Worm (Caenorhabditis elegans) whole organism, L4 larva: Measurements from ENCODE around the gene npp-5.

Experiments used
- T20F7.1 ChIP-seq: fragments of 200-800 bp; sonication (Bioruptor generic); optimal IDR thresholded peaks from 2 replicates; lab custom pipeline; 2018; ENCODE audit warnings: mild to moderate bottlenecking, missing genetic modification characterization, missing compliant biosample characterization
- ZK337.2 ChIP-seq: fragments of 200-800 bp; sonication (Bioruptor generic); IDR thresholded peaks from 2 replicates; pipeline ENCODE4 v1.3.6; 2022; ENCODE audit warnings: missing genetic modification reagents, missing genetic modification characterization, missing compliant biosample characterization
- aha-1 ChIP-seq: fragments of 150-350 bp; peaks from one replicate; lab custom pipeline; 2014; ENCODE audit warnings: missing biosample characterization, missing genetic modification characterization
- ama-1 ChIP-seq: fragments of 150-350 bp; optimal IDR thresholded peaks from 2 replicates; lab custom pipeline; 2014; ENCODE audit warnings: inconsistent platforms, mixed read lengths
- arid-1 ChIP-seq: fragments of 200-800 bp; sonication (Bioruptor generic); conservative IDR thresholded peaks from 2 replicates; pipeline ENCODE4 v1.3.6; 2022; ENCODE audit warnings: missing genetic modification reagents, missing genetic modification characterization, missing compliant biosample characterization
- attf-4 ChIP-seq: sonication (generic microtip); optimal IDR thresholded peaks from 3 replicates; lab custom pipeline; 2017; ENCODE audit warnings: missing biosample characterization, missing genetic modification characterization
- ceh-28 ChIP-seq: fragments of 150-350 bp; optimal IDR thresholded peaks from 2 replicates; lab custom pipeline; 2014; ENCODE audit warnings: missing biosample characterization, missing genetic modification reagents, missing genetic modification characterization
- ces-1 ChIP-seq: fragments of 150-350 bp; sonication (generic microtip); optimal IDR thresholded peaks from 4 replicates; lab custom pipeline; 2014; ENCODE audit warnings: missing biosample characterization, missing genetic modification reagents, missing genetic modification characterization
- ctbp-1 ChIP-seq: fragments of 200-800 bp; sonication (Bioruptor generic); IDR thresholded peaks from 2 replicates; pipeline ENCODE4 v1.3.6; 2022; ENCODE audit warnings: missing genetic modification reagents, missing genetic modification characterization, missing compliant biosample characterization
- dmd-6 ChIP-seq: fragments of 200-800 bp; sonication (Bioruptor generic); IDR thresholded peaks from 2 replicates; pipeline ENCODE4 v1.3.6; 2022; ENCODE audit warnings: missing genetic modification reagents, missing genetic modification characterization, missing compliant biosample characterization
- dmd-8 ChIP-seq: fragments of 200-800 bp; sonication (Bioruptor generic); IDR thresholded peaks from 2 replicates; pipeline ENCODE4 v1.3.6; 2022; ENCODE audit warnings: missing genetic modification characterization, missing compliant biosample characterization
- egl-43 ChIP-seq: fragments of 200-800 bp; sonication (Bioruptor generic); IDR thresholded peaks from 2 replicates; pipeline ENCODE4 v1.3.6; 2022; ENCODE audit warnings: missing genetic modification reagents, missing genetic modification characterization, missing compliant biosample characterization
- fos-1 ChIP-seq: fragments of 150-350 bp; optimal IDR thresholded peaks from 2 replicates; lab custom pipeline; 2014; ENCODE audit warnings: missing biosample characterization, missing genetic modification characterization
- gei-8 ChIP-seq: fragments of 200-800 bp; sonication (Bioruptor generic); optimal IDR thresholded peaks from 2 replicates; lab custom pipeline; 2018; ENCODE audit warnings: mild to moderate bottlenecking, missing genetic modification characterization, missing compliant biosample characterization
- hlh-11 ChIP-seq: fragments of 200-800 bp; sonication (Bioruptor generic); optimal IDR thresholded peaks from 2 replicates; lab custom pipeline; 2018; ENCODE audit warnings: mild to moderate bottlenecking, missing genetic modification characterization, missing compliant biosample characterization
- hmg-1.1 ChIP-seq: fragments of 200-800 bp; sonication (Bioruptor generic); IDR thresholded peaks from 2 replicates; pipeline ENCODE4 v1.3.6; 2022; ENCODE audit warnings: missing genetic modification reagents, missing genetic modification characterization, missing compliant biosample characterization
- jun-1 ChIP-seq: fragments of 150-350 bp; optimal IDR thresholded peaks from 2 replicates; lab custom pipeline; 2014; ENCODE audit warnings: missing biosample characterization, missing genetic modification reagents, missing genetic modification characterization
- lim-7 ChIP-seq: fragments of 200-800 bp; sonication (Bioruptor generic); IDR thresholded peaks from 2 replicates; pipeline ENCODE4 v1.3.6; 2022; ENCODE audit warnings: missing genetic modification characterization, missing compliant biosample characterization
- lin-38 ChIP-seq: fragments of 200-800 bp; sonication (Bioruptor generic); IDR thresholded peaks from 2 replicates; pipeline ENCODE4 v1.3.6; 2022; ENCODE audit warnings: missing genetic modification reagents, missing genetic modification characterization, missing compliant biosample characterization
- lin-39 ChIP-seq: fragments of 150-350 bp; optimal IDR thresholded peaks from 2 replicates; lab custom pipeline; 2014; ENCODE audit warnings: missing biosample characterization, missing genetic modification reagents, missing genetic modification characterization
- lir-3 ChIP-seq: sonication (generic microtip); optimal IDR thresholded peaks from 2 replicates; lab custom pipeline; 2016; ENCODE audit warnings: mild to moderate bottlenecking, missing genetic modification characterization, missing compliant biosample characterization
- madf-5 ChIP-seq, 2 experiments: fragments of 200-800 bp; sonication (Bioruptor generic); IDR thresholded peaks; 2 replicates each; pipeline ENCODE4 v1.3.6; 2022; ENCODE audit warnings: missing compliant biosample characterization in 2 of 2, missing genetic modification characterization in 2 of 2
- mdt-29 ChIP-seq: fragments of 200-800 bp; sonication (Bioruptor generic); IDR thresholded peaks from 2 replicates; pipeline ENCODE4 v1.3.6; 2022; ENCODE audit warnings: missing genetic modification reagents, missing genetic modification characterization, missing compliant biosample characterization
- mxl-3 ChIP-seq: fragments of 200-800 bp; sonication (Bioruptor generic); optimal IDR thresholded peaks from 2 replicates; lab custom pipeline; 2018; ENCODE audit warnings: mild to moderate bottlenecking, missing genetic modification characterization, missing compliant biosample characterization
- nhr-10 ChIP-seq: fragments of 150-350 bp; optimal IDR thresholded peaks from 2 replicates; lab custom pipeline; 2014; ENCODE audit warnings: missing biosample characterization, missing genetic modification characterization
- nhr-237 ChIP-seq: sonication (generic microtip); optimal IDR thresholded peaks from 2 replicates; lab custom pipeline; 2017; ENCODE audit warnings: missing biosample characterization, missing genetic modification characterization
- nhr-28 ChIP-seq: fragments of 150-350 bp; optimal IDR thresholded peaks from 2 replicates; lab custom pipeline; 2014; ENCODE audit warnings: missing biosample characterization, missing genetic modification characterization
- nhr-41 ChIP-seq: fragments of 200-800 bp; sonication (Bioruptor generic); IDR thresholded peaks from 2 replicates; pipeline ENCODE4 v1.3.6; 2022; ENCODE audit warnings: missing genetic modification reagents, missing genetic modification characterization, missing compliant biosample characterization
- nhr-6 ChIP-seq: fragments of 150-350 bp; optimal IDR thresholded peaks from 2 replicates; lab custom pipeline; 2014; ENCODE audit warnings: missing biosample characterization, missing genetic modification characterization
- nhr-77 ChIP-seq: fragments of 150-350 bp; optimal IDR thresholded peaks from 2 replicates; lab custom pipeline; 2014; ENCODE audit warnings: missing biosample characterization, missing genetic modification characterization
- pha-4 ChIP-seq, 2 experiments: fragments of 150-350 bp in 1 of 2; fragments of 200-800 bp in 1 of 2; sonication (Bioruptor generic) in 1 of 2; IDR thresholded peaks in 1 of 2; optimal IDR thresholded peaks in 1 of 2; 2 replicates each; pipeline versions ENCODE4 v1.3.6 to Lab custom; 2014 to 2022; ENCODE audit warnings: missing genetic modification characterization in 2 of 2, missing genetic modification reagents in 2 of 2, missing biosample characterization in 1 of 2, missing compliant biosample characterization in 1 of 2
- pqm-1 ChIP-seq: sonication (generic microtip); optimal IDR thresholded peaks from 2 replicates; lab custom pipeline; 2017; ENCODE audit warnings: missing biosample characterization, missing genetic modification characterization
- set-16 ChIP-seq: fragments of 200-800 bp; sonication (Bioruptor generic); IDR thresholded peaks from 2 replicates; pipeline ENCODE4 v1.3.6; 2022; ENCODE audit warnings: missing genetic modification reagents, missing genetic modification characterization, missing compliant biosample characterization
- snpc-1.2 ChIP-seq: fragments of 200-800 bp; sonication (Bioruptor generic); IDR thresholded peaks from 2 replicates; pipeline ENCODE4 v1.3.6; 2022; ENCODE audit warnings: missing genetic modification reagents, missing genetic modification characterization, missing compliant biosample characterization
- snpc-4 ChIP-seq: fragments of 150-350 bp; optimal IDR thresholded peaks from 2 replicates; lab custom pipeline; 2014; ENCODE audit warnings: missing biosample characterization, missing genetic modification characterization
- unc-62 ChIP-seq, 3 experiments: fragments of 150-350 bp in 1 of 3; sonication (generic microtip); optimal IDR thresholded peaks in 2 of 3; peaks in 1 of 3; 1 replicate in 1 of 3; 2 replicates in 2 of 3; lab custom pipeline; 2014 to 2017; ENCODE audit warnings: missing biosample characterization in 3 of 3, missing genetic modification characterization in 3 of 3, missing genetic modification reagents in 3 of 3, missing genotype in 1 of 3
- vab-7 ChIP-seq: fragments of 200-800 bp; sonication (Bioruptor generic); IDR thresholded peaks from 2 replicates; pipeline ENCODE4 v1.3.6; 2022; ENCODE audit warnings: missing genetic modification reagents, missing genetic modification characterization, missing compliant biosample characterization
- zag-1 ChIP-seq: fragments of 150-350 bp; optimal IDR thresholded peaks from 2 replicates; lab custom pipeline; 2014; ENCODE audit warnings: missing biosample characterization, missing genetic modification characterization
- zip-11 ChIP-seq: fragments of 200-800 bp; sonication (Bioruptor generic); IDR thresholded peaks from 2 replicates; pipeline ENCODE4 v1.3.6; 2022; ENCODE audit warnings: missing genetic modification characterization, missing compliant biosample characterization
- ztf-7 ChIP-seq: fragments of 150-350 bp; optimal IDR thresholded peaks from 2 replicates; lab custom pipeline; 2014; ENCODE audit warnings: missing biosample characterization, missing genetic modification characterization

npp-5 gene

DNA sequence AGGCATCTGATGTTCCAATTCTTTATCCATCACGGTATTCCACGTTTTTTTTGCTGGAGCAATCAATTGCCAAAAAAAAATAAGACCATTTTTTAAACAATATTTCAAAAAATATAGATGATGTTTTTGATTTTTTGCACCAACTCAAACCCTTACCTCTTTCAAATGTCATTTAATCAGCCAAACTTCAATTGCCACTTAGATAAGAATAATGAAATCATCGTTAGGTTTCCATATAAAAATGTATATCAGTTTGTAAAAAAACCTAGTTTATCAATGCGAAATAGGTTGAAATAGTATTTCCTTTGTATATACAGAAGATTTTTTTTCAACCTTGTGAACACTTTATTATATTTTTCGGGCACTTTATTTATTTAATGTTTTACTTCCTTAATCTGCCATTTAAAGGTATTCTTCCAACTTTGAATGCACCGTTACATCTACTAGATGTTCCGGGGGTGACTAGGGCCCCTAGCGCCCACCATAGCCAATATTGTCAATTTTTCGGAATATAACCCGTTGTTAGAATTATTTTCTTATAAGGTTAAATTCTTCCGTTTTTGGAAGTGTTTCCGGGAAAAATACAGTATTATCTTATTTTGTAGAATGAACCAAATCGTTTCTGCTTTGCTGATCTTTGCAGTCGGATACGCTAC is 30.3 kb downstream of the npp-5 start, which contains the start of the genes F54D5.23 and F54D5.4:
Gene F54D5.23, minus strand, starts transcription at position 75 of the 656 bp plus-strand sequence.
Gene F54D5.4, plus strand, starts transcription at position 606 of the 656 bp plus-strand sequence.
- TF ChIP-seq pqm-1 (tag; lab: Kevin White, UChicago) (peak; percentile 73), hlh-11 (no peak)

DNA sequence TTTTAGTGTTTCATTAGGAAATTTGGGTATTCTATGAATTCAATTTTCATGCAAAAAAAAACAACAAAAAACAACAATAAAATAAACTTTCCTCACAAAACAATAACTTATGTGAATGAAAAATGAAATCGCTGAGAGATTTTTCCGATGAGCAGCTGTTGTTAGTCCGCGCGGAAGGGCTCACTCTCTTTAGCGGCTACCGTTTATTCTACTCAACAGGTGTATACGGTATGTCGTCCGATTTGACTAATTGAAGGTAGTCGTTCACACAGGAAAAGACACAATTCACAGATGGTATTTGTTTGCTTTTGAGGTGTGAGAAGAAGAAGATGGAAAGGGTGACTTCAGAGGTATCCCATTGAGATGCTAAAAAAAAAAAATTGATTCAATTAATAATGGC is 30.9 kb downstream of the npp-5 start:
- TF ChIP-seq zip-11 (GFP tag; lab: Robert Waterston, UW) (no peak), arid-1 (no peak), mdt-29 (GFP tag; lab: Robert Waterston, UW) (no peak), lin-39 (no peak), aha-1 (tag; lab: Kevin White, UChicago) (no peak), fos-1 (tag; lab: Kevin White, UChicago) (no peak), hlh-11 (no peak), lim-7 (GFP tag; lab: Robert Waterston, UW) (no peak), ztf-7 (no peak), nhr-237 (tag; lab: Kevin White, UChicago) (no peak), unc-62 (GFP tag; optimal IDR thresholded peaks at IDR 0.05 in 1 of 2; lab: Kevin White, UChicago) (no peak), unc-62 (tag; optimal IDR thresholded peaks at IDR 0.05; lab: Kevin White, UChicago) (no peak), dmd-6 (GFP tag; lab: Robert Waterston, UW) (no peak), nhr-77 (no peak), vab-7 (no peak), mxl-3 (GFP tag; lab: Kevin White, UChicago) (no peak), hmg-1.1 (GFP tag; lab: Robert Waterston, UW) (no peak), lir-3 (tag; lab: Kevin White, UChicago) (no peak), zag-1 (no peak)
- TF ChIP-seq, all 104 proteins: peak for 0

DNA sequence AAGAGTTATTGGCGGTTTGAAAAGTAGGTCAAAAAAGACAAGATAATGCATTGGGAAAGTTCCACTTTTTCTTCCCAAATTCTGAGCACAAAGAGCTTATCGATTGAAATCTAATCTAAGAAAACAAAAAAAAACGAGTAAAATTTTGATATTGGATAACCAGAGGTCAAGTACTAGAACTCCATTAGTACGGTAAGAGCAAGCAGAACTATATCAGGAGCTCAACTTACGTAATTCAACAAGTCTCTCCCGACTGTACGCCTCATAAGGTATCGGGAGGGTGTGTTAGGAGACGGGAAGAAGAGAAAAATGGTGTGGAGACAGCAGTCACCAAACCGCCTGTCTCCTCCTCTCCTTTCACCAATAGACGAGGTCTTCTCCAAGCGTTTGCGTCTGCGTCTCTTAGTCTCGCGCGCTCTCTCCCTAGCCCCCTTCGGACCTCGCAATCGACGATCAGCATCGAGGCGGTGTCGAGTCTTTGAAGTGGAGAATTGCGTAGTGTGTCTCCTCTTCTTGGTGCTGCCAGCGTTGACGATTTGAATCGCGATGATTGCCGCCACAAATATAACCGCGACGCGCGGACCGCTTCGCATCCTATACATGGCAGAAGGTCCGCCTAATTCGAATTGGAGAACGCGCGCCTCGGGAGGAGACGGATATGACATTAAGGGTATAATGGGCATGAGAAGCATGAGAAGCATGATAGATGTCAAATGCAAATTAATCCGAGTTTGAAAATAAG is 32.5 kb downstream of the npp-5 start, which contains the start of gene F54D5.5:
Gene F54D5.5, minus strand, starts transcription at position 51 of the 742 bp plus-strand sequence.
- TF ChIP-seq nhr-10 (tag; lab: Kevin White, UChicago) (no peak), dmd-8 (GFP tag; lab: Robert Waterston, UW) (no peak), zag-1 (no peak), T20F7.1 (GFP tag; lab: Kevin White, UChicago) (no peak), jun-1 (tag; lab: Kevin White, UChicago) (no peak), attf-4 (no peak), nhr-28 (no peak), pha-4 (GFP tag; IDR thresholded peaks at IDR 0.05; lab: Robert Waterston, UW) (no peak), pha-4 (tag; optimal IDR thresholded peaks at IDR 0.05; lab: Kevin White, UChicago) (no peak), unc-62 (GFP tag; optimal IDR thresholded peaks at IDR 0.05 in 1 of 2; lab: Kevin White, UChicago) (peak in 1 of 2 experiments; percentile 31), unc-62 (tag; optimal IDR thresholded peaks at IDR 0.05; lab: Kevin White, UChicago) (no peak), ama-1 (lab: Kevin White, UChicago) (no peak), ctbp-1 (GFP tag; lab: Robert Waterston, UW) (no peak), snpc-4 (no peak), set-16 (GFP tag; lab: Robert Waterston, UW) (peak; percentile 68), gei-8 (GFP tag; lab: Kevin White, UChicago) (no peak), ces-1 (GFP tag; lab: Kevin White, UChicago) (no peak), egl-43 (GFP tag; lab: Robert Waterston, UW) (peak; percentile 69; the same call in 1 of the 2 replicates), aha-1 (tag; lab: Kevin White, UChicago) (peak; percentile 43), snpc-1.2 (GFP tag; lab: Robert Waterston, UW) (no peak), hmg-1.1 (GFP tag; lab: Robert Waterston, UW) (no peak), ceh-28 (tag; lab: Kevin White, UChicago) (no peak), madf-5 (GFP tag; IDR thresholded peaks at IDR 0.05; lab: Robert Waterston, UW) (0 out of 4 replicates have a peak, but pooled peaks of 1 of the 2 experiments have one; percentile 60), nhr-41 (no peak), ZK337.2 (GFP tag; lab: Robert Waterston, UW) (no peak), lin-38 (GFP tag; lab: Robert Waterston, UW) (no peak), nhr-6 (peak; percentile 37), ztf-7 (no peak)
